Fruit fly (Drosophila melanogaster): ENCODE data around the gene Hsp23.
A peak's percentile ranks its signal among the peaks of the same experiment; 100 is the strongest.

Hsp23 gene

dm6 chr3L:9333745-9334382, 47.8 kb upstream of the Hsp23 start, which contains the start of gene PGRP-LA:
PGRP-LA (plus strand) TSS chr3L:9334332.
- TF ChIP-seq CG5180 (GFP tag; optimal IDR thresholded peaks at IDR 0.05) = no peak
- no peak for TF ChIP-seq CG4730 (GFP tag; IDR thresholded peaks at IDR 0.05)
- peak; percentile 24; the same call in 1 of the 3 replicates for TF ChIP-seq ase (GFP tag; IDR thresholded peaks at IDR 0.05)
- TF ChIP-seq jing (GFP tag; optimal IDR thresholded peaks at IDR 0.05) = no peak
- TF ChIP-seq CG6854 (GFP tag; optimal IDR thresholded peaks at IDR 0.05) = no peak
- no peak for TF ChIP-seq CG14014 (GFP tag; IDR thresholded peaks at IDR 0.05)
- no peak for TF ChIP-seq C15 (GFP tag; IDR thresholded peaks at IDR 0.05)
- no peak; the same call in 1 of the 2 replicates for TF ChIP-seq CG9932 (GFP tag; IDR thresholded peaks at IDR 0.05)
- no peak for TF ChIP-seq CG10462 (GFP tag; optimal IDR thresholded peaks at IDR 0.05)
- TF ChIP-seq CG32767 (GFP tag; IDR thresholded peaks at IDR 0.05) = no peak
- no peak for TF ChIP-seq kni (GFP tag; optimal IDR thresholded peaks at IDR 0.05)
- TF ChIP-seq Sry-β (GFP tag; optimal IDR thresholded peaks at IDR 0.05) = no peak
- TF ChIP-seq CG16863 (GFP tag; optimal IDR thresholded peaks at IDR 0.05) = no peak
- TF ChIP-seq NFAT (GFP tag; IDR thresholded peaks at IDR 0.05) = peak; percentile 64; the same call in 1 of the 2 replicates
- no peak for TF ChIP-seq btn (GFP tag; optimal IDR thresholded peaks at IDR 0.05)
- TF ChIP-seq CG16813 (GFP tag; IDR thresholded peaks at IDR 0.05; ENCODE audit: partially characterized antibody) = no peak
- TF ChIP-seq gce (GFP tag; IDR thresholded peaks at IDR 0.05) = no peak
- TF ChIP-seq CG15269 (tag; optimal IDR thresholded peaks at IDR 0.05) = peak; percentile 51
- no peak for TF ChIP-seq CG11695 (GFP tag; IDR thresholded peaks at IDR 0.05)
- no peak for TF ChIP-seq Hmx (GFP tag; optimal IDR thresholded peaks at IDR 0.05)
- TF ChIP-seq her (GFP tag; optimal IDR thresholded peaks at IDR 0.05) = no peak
- no peak for TF ChIP-seq CG12219 (GFP tag; optimal IDR thresholded peaks at IDR 0.05)
- no peak for TF ChIP-seq Spps (tag; optimal IDR thresholded peaks at IDR 0.05)
- TF ChIP-seq CG12104 (GFP tag; optimal IDR thresholded peaks at IDR 0.05) = no peak
- TF ChIP-seq CG1792 (GFP tag; optimal IDR thresholded peaks at IDR 0.05) = no peak
- TF ChIP-seq pita (GFP tag; optimal IDR thresholded peaks at IDR 0.05) = no peak
- TF ChIP-seq CG4404 (GFP tag; IDR thresholded peaks at IDR 0.05) = no peak
- TF ChIP-seq Dad (GFP tag; optimal IDR thresholded peaks at IDR 0.05) = no peak
- no peak for TF ChIP-seq HmgD (GFP tag; optimal IDR thresholded peaks at IDR 0.05)
- no peak for TF ChIP-seq HLH3B (GFP tag; IDR thresholded peaks at IDR 0.05)
- peak; percentile 54 for TF ChIP-seq Myb (GFP tag; optimal IDR thresholded peaks at IDR 0.05)
- peak; percentile 52 for TF ChIP-seq CG7839 (tag; optimal IDR thresholded peaks at IDR 0.05)
- TF ChIP-seq CG10431 (GFP tag; optimal IDR thresholded peaks at IDR 0.05) = peak; percentile 19
- peak; percentile 57 for TF ChIP-seq slbo (GFP tag; IDR thresholded peaks at IDR 0.05)
- TF ChIP-seq nerfin-1 (tag; optimal IDR thresholded peaks at IDR 0.05) = no peak
- no peak for TF ChIP-seq gro (GFP tag; optimal IDR thresholded peaks at IDR 0.05)
- TF ChIP-seq Hey (tag; optimal IDR thresholded peaks at IDR 0.05) = no peak
- no peak for TF ChIP-seq CG2129 (GFP tag; IDR thresholded peaks at IDR 0.05; ENCODE audit: partially characterized antibody)
- TF ChIP-seq CG2116 (GFP tag; optimal IDR thresholded peaks at IDR 0.05) = no peak
- TF ChIP-seq sna (GFP tag; IDR thresholded peaks at IDR 0.05; ENCODE audit: partially characterized antibody) = no peak
- TF ChIP-seq gsb (GFP tag; IDR thresholded peaks at IDR 0.05) = peak; percentile 37; the same call in 1 of the 2 replicates
- no peak for TF ChIP-seq so (GFP tag; IDR thresholded peaks at IDR 0.05)
- TF ChIP-seq CG1024 (GFP tag; IDR thresholded peaks at IDR 0.05) = 0 out of 2 replicates have a peak, but pooled peaks have one; percentile 22
- peak; percentile 41 for TF ChIP-seq gem (tag; optimal IDR thresholded peaks at IDR 0.05)
- no peak for TF ChIP-seq wor (GFP tag; IDR thresholded peaks at IDR 0.05)
- no peak for TF ChIP-seq CG6175 (GFP tag; IDR thresholded peaks at IDR 0.05)
- TF ChIP-seq Sry-δ (GFP tag; optimal IDR thresholded peaks at IDR 0.05) = no peak
- TF ChIP-seq dysf (GFP tag; IDR thresholded peaks at IDR 0.05) = peak; percentile 68; the same call in 2 of the 3 replicates
- no peak for TF ChIP-seq gcm (GFP tag; optimal IDR thresholded peaks at IDR 0.05)
- peak; percentile 95 for TF ChIP-seq CTCF (GFP tag; optimal IDR thresholded peaks at IDR 0.05)
- no peak for TF ChIP-seq kah (GFP tag; optimal IDR thresholded peaks at IDR 0.05)
- no peak for TF ChIP-seq CG15479 (GFP tag; optimal IDR thresholded peaks at IDR 0.05)

All from whole organism, embryonic.